Worm (Caenorhabditis elegans) whole organism, young adult: ENCODE results near the gene str-255.
A peak's percentile ranks its signal among the peaks of the same experiment; 100 is the strongest.

Experiments
- B0336.3 ChIP-seq: fragments of 200-800 bp; sonication (Bioruptor generic); IDR thresholded peaks from 2 replicates; pipeline ENCODE4 v1.3.6; 2022; ENCODE audit warnings: missing genetic modification characterization, missing compliant biosample characterization
- C06A6.2 ChIP-seq: fragments of 200-800 bp; sonication (Bioruptor generic); conservative IDR thresholded peaks from 2 replicates; pipeline ENCODE4 v1.3.6; 2022; ENCODE audit warnings: missing genetic modification characterization, missing compliant biosample characterization
- D2030.7 ChIP-seq: fragments of 200-800 bp; sonication (Bioruptor generic); IDR thresholded peaks from 2 replicates; pipeline ENCODE4 v1.3.6; 2022; ENCODE audit warnings: missing genetic modification reagents, missing genetic modification characterization, missing compliant biosample characterization
- F52B5.7 ChIP-seq: sonication (generic microtip); optimal IDR thresholded peaks from 2 replicates; lab custom pipeline; 2016; ENCODE audit warnings: mild to moderate bottlenecking, missing genetic modification characterization, missing compliant biosample characterization
- F57A8.1 ChIP-seq: fragments of 200-800 bp; sonication (Bioruptor generic); optimal IDR thresholded peaks from 2 replicates; lab custom pipeline; 2018; ENCODE audit warnings: mild to moderate bottlenecking, missing genetic modification characterization, moderate library complexity, missing compliant biosample characterization
- Y79H2A.3 ChIP-seq: fragments of 200-800 bp; sonication (Bioruptor generic); conservative IDR thresholded peaks from 2 replicates; pipeline ENCODE4 v1.3.6; 2022; ENCODE audit warnings: missing genetic modification reagents, missing genetic modification characterization, missing compliant biosample characterization
- ama-1 ChIP-seq, 3 experiments: fragments of 150-350 bp in 1 of 3; sonication (generic microtip) in 2 of 3; optimal IDR thresholded peaks; 2 replicates each; lab custom pipeline; 2014 to 2018; ENCODE audit warnings: missing biosample characterization in 2 of 3, missing genetic modification characterization in 2 of 3, missing genetic modification reagents in 2 of 3
- attf-3 ChIP-seq: fragments of 200-800 bp; sonication (Bioruptor generic); conservative IDR thresholded peaks from 2 replicates; pipeline ENCODE4 v1.3.6; 2022; ENCODE audit warnings: missing genetic modification reagents, missing genetic modification characterization, missing compliant biosample characterization
- cebp-1 ChIP-seq, 2 experiments: fragments of 200-800 bp in 1 of 2; sonication (Bioruptor generic) in 1 of 2; sonication (generic microtip) in 1 of 2; IDR thresholded peaks in 1 of 2; optimal IDR thresholded peaks in 1 of 2; 2 replicates each; pipeline versions ENCODE4 v1.3.6 to Lab custom; 2017 to 2022; ENCODE audit warnings: missing compliant biosample characterization in 2 of 2, missing genetic modification characterization in 2 of 2, mild to moderate bottlenecking in 1 of 2, missing genetic modification reagents in 1 of 2, moderate library complexity in 1 of 2
- ceh-58 ChIP-seq: fragments of 200-800 bp; sonication (Bioruptor generic); IDR thresholded peaks from 2 replicates; pipeline ENCODE4 v1.3.6; 2022; ENCODE audit warnings: missing genetic modification characterization, missing compliant biosample characterization
- ceh-91 ChIP-seq: fragments of 200-800 bp; sonication (Bioruptor generic); IDR thresholded peaks from 2 replicates; pipeline ENCODE4 v1.3.6; 2022; ENCODE audit warnings: missing genetic modification reagents, missing genetic modification characterization, missing compliant biosample characterization
- egrh-3 ChIP-seq: fragments of 200-800 bp; sonication (Bioruptor generic); IDR thresholded peaks from 2 replicates; pipeline ENCODE4 v1.3.6; 2022; ENCODE audit warnings: missing genetic modification reagents, missing genetic modification characterization, missing compliant biosample characterization
- ekl-4 ChIP-seq: fragments of 200-800 bp; sonication (Bioruptor generic); IDR thresholded peaks from 2 replicates; pipeline ENCODE4 v1.3.6; 2022; ENCODE audit warnings: missing genetic modification reagents, missing genetic modification characterization, missing compliant biosample characterization
- fkh-3 ChIP-seq: sonication (generic microtip); optimal IDR thresholded peaks from 2 replicates; lab custom pipeline; 2016; ENCODE audit warnings: mild to moderate bottlenecking, missing genetic modification characterization, missing compliant biosample characterization
- hmg-1.2 ChIP-seq: fragments of 200-800 bp; sonication (Bioruptor generic); IDR thresholded peaks from 2 replicates; pipeline ENCODE4 v1.3.6; 2022; ENCODE audit warnings: missing genetic modification reagents, missing genetic modification characterization, missing compliant biosample characterization
- hmg-20 ChIP-seq: fragments of 200-800 bp; sonication (Bioruptor generic); IDR thresholded peaks from 2 replicates; pipeline ENCODE4 v1.3.6; 2022; ENCODE audit warnings: missing genetic modification reagents, missing genetic modification characterization, missing compliant biosample characterization
- hrde-1 ChIP-seq: sonication (generic microtip); optimal IDR thresholded peaks from 2 replicates; lab custom pipeline; 2016; ENCODE audit warnings: missing genetic modification characterization, mild to moderate bottlenecking, missing compliant biosample characterization, moderate library complexity, missing genotype, missing genetic modification reagents, borderline replicate concordance
- lin-40 ChIP-seq: sonication (generic microtip); optimal IDR thresholded peaks from 2 replicates; lab custom pipeline; 2016; ENCODE audit warnings: missing genetic modification characterization, mild to moderate bottlenecking, missing compliant biosample characterization, missing genotype, missing genetic modification reagents
- madf-8 ChIP-seq: fragments of 200-800 bp; sonication (Bioruptor generic); conservative IDR thresholded peaks from 2 replicates; pipeline ENCODE4 v1.3.6; 2022; ENCODE audit warnings: missing genetic modification reagents, missing genetic modification characterization, missing compliant biosample characterization
- mcd-1 ChIP-seq: fragments of 200-800 bp; sonication (Bioruptor generic); IDR thresholded peaks from 2 replicates; pipeline ENCODE4 v1.3.6; 2022; ENCODE audit warnings: missing genetic modification reagents, missing genetic modification characterization, missing compliant biosample characterization
- mes-4 ChIP-seq: sonication (generic microtip); optimal IDR thresholded peaks from 2 replicates; lab custom pipeline; 2016; ENCODE audit warnings: missing genotype, missing genetic modification characterization, missing compliant biosample characterization
- nfyb-1 ChIP-seq: fragments of 200-800 bp; sonication (Bioruptor generic); IDR thresholded peaks from 2 replicates; pipeline ENCODE4 v1.3.6; 2022; ENCODE audit warnings: missing genetic modification reagents, missing genetic modification characterization, missing compliant biosample characterization
- nhr-27 ChIP-seq: fragments of 200-800 bp; sonication (Bioruptor generic); optimal IDR thresholded peaks from 2 replicates; lab custom pipeline; 2018; ENCODE audit warnings: mild to moderate bottlenecking, missing genetic modification characterization, moderate library complexity, missing compliant biosample characterization
- nhr-80 ChIP-seq: sonication (generic microtip); optimal IDR thresholded peaks from 2 replicates; lab custom pipeline; 2016; ENCODE audit warnings: missing genetic modification characterization, missing compliant biosample characterization
- sea-2 ChIP-seq: fragments of 200-800 bp; sonication (Bioruptor generic); IDR thresholded peaks from 2 replicates; pipeline ENCODE4 v1.3.6; 2022; ENCODE audit warnings: missing genetic modification characterization, missing compliant biosample characterization
- tlf-1 ChIP-seq: fragments of 200-800 bp; sonication (Bioruptor generic); optimal IDR thresholded peaks from 2 replicates; lab custom pipeline; 2018; ENCODE audit warnings: mild to moderate bottlenecking, missing genetic modification characterization, missing compliant biosample characterization
- unc-62 ChIP-seq: fragments of 150-350 bp; optimal IDR thresholded peaks from 2 replicates; lab custom pipeline; 2014; ENCODE audit warnings: missing biosample characterization, missing genetic modification reagents, missing genetic modification characterization
- zfh-2 ChIP-seq: fragments of 200-800 bp; sonication (Bioruptor generic); conservative IDR thresholded peaks from 2 replicates; pipeline ENCODE4 v1.3.6; 2022; ENCODE audit warnings: missing genetic modification reagents, missing genetic modification characterization, missing compliant biosample characterization
- ztf-26 ChIP-seq: sonication (generic microtip); optimal IDR thresholded peaks from 2 replicates; lab custom pipeline; 2017; ENCODE audit warnings: missing genetic modification characterization, missing compliant biosample characterization
- ztf-3 ChIP-seq: fragments of 200-800 bp; sonication (Bioruptor generic); optimal IDR thresholded peaks from 2 replicates; lab custom pipeline; 2018; ENCODE audit warnings: mild to moderate bottlenecking, missing genetic modification characterization, missing compliant biosample characterization

Gene str-255

DNA sequence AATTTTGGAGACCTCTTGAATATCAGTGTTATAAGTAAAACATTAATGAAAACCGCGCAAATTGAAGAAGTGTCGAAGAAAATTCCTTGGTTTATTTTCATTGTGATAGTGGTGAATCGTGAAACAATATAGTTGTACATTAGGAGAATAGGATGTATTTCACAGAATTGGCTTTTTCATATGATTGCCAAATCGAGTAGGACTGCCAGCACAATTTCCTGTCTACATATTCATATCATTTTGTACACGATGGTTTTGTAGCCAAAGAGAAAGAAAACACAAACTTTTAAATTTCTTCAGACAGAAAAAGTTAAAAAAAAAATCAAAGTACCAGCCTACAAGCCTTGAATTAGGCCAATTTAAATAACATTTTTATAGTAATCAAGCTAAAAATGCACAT lies at the start of gene str-255:
TSS of gene str-255 (minus strand) at position 101 of the 400 bp plus-strand sequence.
- no peak for TF ChIP-seq nhr-27 (tag; lab: Kevin White, UChicago)

DNA sequence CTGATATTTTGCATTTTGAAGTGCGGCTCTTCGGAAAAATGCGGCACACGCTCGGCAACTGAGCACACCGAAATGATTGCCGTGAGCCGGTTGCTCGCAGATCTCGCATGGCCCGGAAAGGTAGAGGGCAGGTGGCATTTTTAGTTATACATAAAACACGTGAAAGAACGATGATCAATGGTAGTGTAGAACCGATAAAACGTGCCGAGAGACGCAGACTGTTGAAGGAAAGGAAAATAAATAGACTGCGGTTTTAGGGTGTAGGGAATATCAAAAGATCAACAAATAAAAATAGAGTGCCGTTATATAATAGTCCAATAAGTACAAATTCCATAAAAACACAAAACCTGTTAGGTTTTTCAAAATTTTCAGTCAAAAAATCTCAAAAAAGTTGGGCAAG lies 48.3 kb upstream of the str-255 start, which contains the start of gene nhr-133:
TSS of gene nhr-133 (minus strand) at position 183 of the 400 bp plus-strand sequence.
- peak; percentile 47; the same call in 1 of the 2 replicates for TF ChIP-seq zfh-2
- no peak for TF ChIP-seq F57A8.1 (GFP tag; lab: Kevin White, UChicago)
- TF ChIP-seq ceh-58 (GFP tag; lab: Robert Waterston, UW): no peak
- no peak for TF ChIP-seq mcd-1 (GFP tag; lab: Robert Waterston, UW)
- TF ChIP-seq nhr-80: peak; percentile 16
- TF ChIP-seq hrde-1 (tag; lab: Kevin White, UChicago): no peak
- peak; percentile 43; the same call in 1 of the 2 replicates for TF ChIP-seq hmg-1.2 (GFP tag; lab: Robert Waterston, UW)
- no peak for TF ChIP-seq B0336.3 (GFP tag; lab: Robert Waterston, UW)

ce11 chrV:2207527-2207926 lies 43.9 kb upstream of the str-255 start:
- no peak for TF ChIP-seq D2030.7 (GFP tag; lab: Robert Waterston, UW)
- 0 out of 2 replicates have a peak, but pooled peaks have one; percentile 34 for TF ChIP-seq nfyb-1 (GFP tag; lab: Robert Waterston, UW)

DNA sequence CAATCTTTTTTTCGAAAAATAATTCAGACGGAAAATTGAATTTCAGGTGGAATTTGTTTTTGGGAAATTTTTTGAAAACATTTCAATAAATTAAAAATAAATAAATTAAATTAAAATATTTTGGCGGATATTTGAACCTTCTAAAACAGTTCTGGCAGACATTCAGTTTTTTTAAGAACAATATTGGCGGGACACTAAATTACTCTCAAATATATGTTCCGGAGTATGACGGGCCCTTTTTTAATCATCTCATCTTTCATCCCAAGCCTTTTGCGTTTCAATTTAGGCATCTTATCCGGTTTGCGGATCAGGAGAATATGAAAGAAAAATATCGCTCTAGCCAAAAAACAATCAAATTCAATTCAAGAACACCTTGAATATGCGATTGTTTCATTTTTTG lies 43.2 kb upstream of the str-255 start, which contains the start of gene svh-11:
TSS of gene svh-11 (plus strand) at position 301 of the 400 bp plus-strand sequence.
- TF ChIP-seq ztf-26: no peak
- no peak for TF ChIP-seq cebp-1 (GFP tag; IDR thresholded peaks at IDR 0.05; lab: Robert Waterston, UW)
- TF ChIP-seq cebp-1 (tag; optimal IDR thresholded peaks at IDR 0.05; lab: Kevin White, UChicago): no peak
- no peak for TF ChIP-seq Y79H2A.3 (GFP tag; lab: Robert Waterston, UW)
- TF ChIP-seq hmg-20 (GFP tag; lab: Robert Waterston, UW): no peak

DNA sequence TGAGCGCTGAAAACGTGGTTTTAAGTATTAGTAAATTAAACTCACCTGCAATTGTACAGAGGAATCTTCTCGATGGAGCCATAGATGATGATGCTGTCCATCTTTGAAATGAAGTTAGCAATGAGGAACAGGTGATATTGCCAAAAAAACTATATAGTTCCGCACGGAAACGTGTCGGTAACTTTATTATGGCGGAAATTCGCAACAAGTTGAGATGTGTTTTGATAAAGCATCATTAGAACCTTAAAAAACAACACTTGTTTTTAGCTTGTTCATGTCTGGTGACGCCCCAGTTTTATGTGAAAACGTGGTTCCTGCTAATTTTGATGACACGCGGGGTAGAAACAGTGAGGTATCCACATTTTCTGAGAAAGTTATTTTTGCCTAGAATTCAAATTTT lies 42.5 kb upstream of the str-255 start, which contains the start of gene srt-40:
TSS of gene srt-40 (minus strand) at position 101 of the 400 bp plus-strand sequence.
- TF ChIP-seq sea-2 (GFP tag; lab: Robert Waterston, UW) (no peak), madf-8 (GFP tag; lab: Robert Waterston, UW) (no peak), ceh-91 (GFP tag; lab: Robert Waterston, UW) (no peak), nhr-27 (tag; lab: Kevin White, UChicago) (no peak)

DNA sequence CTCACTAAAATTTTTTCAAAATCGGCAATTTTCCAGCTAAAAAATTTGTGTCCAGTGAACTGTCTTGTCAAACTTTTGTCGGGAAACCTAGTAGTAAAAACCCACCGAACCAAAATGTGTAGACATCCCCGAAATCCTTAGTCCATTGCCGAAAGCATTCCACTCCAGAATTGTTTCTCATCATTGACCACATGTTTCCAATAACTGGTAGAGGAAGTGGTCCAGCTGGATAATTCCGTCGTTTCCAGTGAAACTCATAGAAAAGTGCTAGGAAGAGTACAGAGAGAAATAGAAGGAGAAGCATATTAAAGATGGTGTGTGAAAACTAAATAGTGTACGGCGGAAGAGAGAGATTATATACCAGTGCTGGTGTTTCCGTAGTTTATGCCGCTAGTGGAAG lies 40.4 kb upstream of the str-255 start, which contains the start of gene cyp-33C12:
TSS of gene cyp-33C12 (minus strand) at position 321 of the 400 bp plus-strand sequence.
- TF ChIP-seq nfyb-1 (GFP tag; lab: Robert Waterston, UW): no peak
- TF ChIP-seq fkh-3 (tag; lab: Kevin White, UChicago): no peak
- TF ChIP-seq unc-62 (GFP tag; lab: Kevin White, UChicago): no peak
- no peak for TF ChIP-seq lin-40 (tag; lab: Kevin White, UChicago)
- no peak for TF ChIP-seq attf-3 (GFP tag; lab: Robert Waterston, UW)
- TF ChIP-seq nhr-27 (tag; lab: Kevin White, UChicago): no peak
- TF ChIP-seq ekl-4: no peak
- TF ChIP-seq ama-1 (optimal IDR thresholded peaks at IDR 0.05; lab: Kevin White, UChicago): no peak
- TF ChIP-seq ama-1 (GFP tag; optimal IDR thresholded peaks at IDR 0.05; lab: Kevin White, UChicago): no peak
- no peak for TF ChIP-seq F57A8.1 (GFP tag; lab: Kevin White, UChicago)
- TF ChIP-seq C06A6.2: no peak
- no peak for TF ChIP-seq ceh-58 (GFP tag; lab: Robert Waterston, UW)
- TF ChIP-seq tlf-1 (GFP tag; lab: Kevin White, UChicago): no peak
- no peak for TF ChIP-seq egrh-3 (GFP tag; lab: Robert Waterston, UW)
- no peak for TF ChIP-seq F52B5.7 (tag; lab: Kevin White, UChicago)
- TF ChIP-seq mes-4 (tag; lab: Kevin White, UChicago): no peak
- TF ChIP-seq ztf-3 (GFP tag; lab: Kevin White, UChicago): no peak
